Fruit fly (Drosophila melanogaster): Measurements from ENCODE around the gene Sbp2.

The Sbp2 gene

DNA sequence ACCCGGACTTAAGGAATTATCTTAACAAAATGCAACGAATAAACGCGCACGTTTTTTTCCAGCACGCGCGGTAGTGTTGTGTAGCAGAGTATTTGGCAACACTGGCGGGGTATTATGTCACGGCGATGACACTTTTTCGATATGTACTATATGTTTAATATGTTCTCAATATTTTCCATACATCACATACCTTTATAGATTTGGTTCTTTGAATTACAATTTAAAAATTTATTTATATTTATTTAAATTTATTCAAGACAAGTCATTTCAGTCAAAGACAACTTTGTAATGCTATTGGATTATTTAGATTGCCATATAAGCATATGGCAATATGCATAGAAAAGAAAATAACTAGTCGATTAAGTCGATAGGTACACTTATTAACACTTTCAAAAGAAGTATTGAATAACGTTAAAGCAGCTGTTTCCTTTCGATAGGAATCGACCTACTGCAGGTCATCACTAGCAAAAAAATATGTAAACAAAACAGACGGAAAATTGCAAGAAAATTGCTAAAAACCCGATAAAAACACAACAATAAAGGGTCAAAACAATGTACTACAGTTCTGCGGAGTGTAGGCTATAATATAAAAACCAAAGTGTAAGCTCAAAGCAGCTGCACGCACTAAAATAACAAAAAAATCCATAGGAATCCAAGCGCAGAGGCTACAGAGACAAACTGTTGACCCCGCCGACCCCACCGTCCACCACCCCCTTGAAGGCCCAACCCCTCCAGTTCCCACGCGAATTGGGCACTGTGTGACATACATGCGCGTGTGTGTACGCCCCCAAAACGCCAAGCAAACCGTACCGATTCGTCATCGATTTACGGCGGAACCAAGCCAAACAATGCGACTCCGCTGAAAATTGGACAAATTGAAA lies 42.4 kb downstream of the Sbp2 start, which contains the start of the genes CG7182 and GAPcenA:
Gene CG7182, minus strand, starts transcription at position 283 of the 881 bp plus-strand sequence.
Gene GAPcenA, plus strand, starts transcription at position 462 of the 881 bp plus-strand sequence.
- TF ChIP-seq CTCF (optimal IDR thresholded peaks at IDR 0.05) (no peak), CG8478 (optimal IDR thresholded peaks at IDR 0.05) (no peak)

DNA sequence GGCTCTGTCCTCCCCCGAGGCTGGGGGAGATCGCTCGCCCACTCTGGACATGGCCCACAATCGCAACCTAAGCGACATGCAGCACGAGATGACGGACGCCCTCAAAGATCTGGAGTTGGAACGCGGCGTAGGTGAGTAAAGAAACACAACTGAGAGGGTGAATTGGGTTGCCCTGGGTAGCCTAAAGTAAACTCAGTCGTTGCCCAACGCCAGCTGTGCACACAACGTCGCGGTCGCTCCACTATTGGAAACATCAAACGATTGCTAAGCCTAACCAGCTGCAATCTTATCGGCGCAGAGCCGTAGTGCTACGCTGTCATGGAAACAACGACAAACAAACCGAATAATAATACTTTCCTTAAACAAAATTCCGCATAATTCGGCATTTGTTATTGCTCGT lies 43.4 kb downstream of the Sbp2 start:
- TF ChIP-seq CG8478 (optimal IDR thresholded peaks at IDR 0.05) (no peak), CTCF (optimal IDR thresholded peaks at IDR 0.05) (no peak)

All from S2 (cell line).